Fruit fly (Drosophila melanogaster): ENCODE data around the gene Ccm3.

Ccm3 gene

DNA sequence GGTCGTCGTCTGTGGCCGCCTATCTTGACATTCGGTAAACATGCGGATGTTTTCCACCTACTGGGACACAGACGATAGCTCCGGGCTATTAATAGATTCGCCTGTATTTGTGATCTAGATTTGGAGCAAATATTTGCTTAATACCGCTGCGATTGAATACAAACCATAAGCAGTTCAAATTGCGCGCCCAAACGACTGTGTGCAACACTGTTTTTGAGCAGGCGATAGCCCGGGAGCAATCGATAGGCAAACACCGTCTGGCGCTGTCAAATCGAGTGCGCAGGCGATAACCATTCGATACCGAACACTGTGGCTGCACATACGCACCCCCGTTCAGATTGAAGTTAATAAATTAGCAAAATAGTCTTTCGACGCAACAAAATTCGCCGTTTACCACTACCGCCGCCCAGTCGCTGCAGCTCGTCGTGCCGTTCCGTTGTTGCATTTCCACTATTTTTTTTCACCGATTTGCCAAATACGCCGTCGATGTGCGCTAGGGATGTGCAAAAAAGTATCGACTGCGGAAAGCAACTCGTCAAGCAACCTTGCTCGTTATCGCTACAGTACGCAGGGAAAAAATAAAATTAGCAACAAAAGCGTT, 36.5 kb downstream of the Ccm3 start, which contains the start of gene Atx2 (continued):
- TF ChIP-seq CG14860 (GFP tag; IDR thresholded peaks at IDR 0.05; ENCODE audit: partially characterized antibody) (peak; percentile 97), Hr39 (optimal IDR thresholded peaks at IDR 0.05) (no peak), dimm (GFP tag; IDR thresholded peaks at IDR 0.05) (no peak), CG31224 (GFP tag; IDR thresholded peaks at IDR 0.05) (no peak), gce (GFP tag; IDR thresholded peaks at IDR 0.05) (no peak), CG6813 (GFP tag; optimal IDR thresholded peaks at IDR 0.05) (peak; percentile 20), CG4360 (GFP tag; IDR thresholded peaks at IDR 0.05) (no peak), ERR (GFP tag; optimal IDR thresholded peaks at IDR 0.05) (peak; percentile 40), CG17612 (GFP tag; IDR thresholded peaks at IDR 0.05) (no peak), CG16779 (GFP tag; IDR thresholded peaks at IDR 0.05) (no peak), z (GFP tag; IDR thresholded peaks at IDR 0.05) (no peak), Ada2b (GFP tag; IDR thresholded peaks at IDR 0.05) (no peak), Awh (GFP tag; IDR thresholded peaks at IDR 0.05) (no peak), pnt (GFP tag; optimal IDR thresholded peaks at IDR 0.05) (no peak), bab2 (GFP tag; optimal IDR thresholded peaks at IDR 0.05) (peak; percentile 24), lmd (GFP tag; IDR thresholded peaks at IDR 0.05) (no peak; the same call in 1 of the 2 replicates), CG12071 (GFP tag; optimal IDR thresholded peaks at IDR 0.05) (no peak), NK7.1 (GFP tag; optimal IDR thresholded peaks at IDR 0.05) (peak; percentile 1), seq (GFP tag; IDR thresholded peaks at IDR 0.05) (peak; percentile 45; the same call in 1 of the 2 replicates), bsh (GFP tag; optimal IDR thresholded peaks at IDR 0.05) (peak in 1 of 2 experiments; percentile 5), Vsx1 (GFP tag; optimal IDR thresholded peaks at IDR 0.05) (no peak), slp2 (GFP tag; optimal IDR thresholded peaks at IDR 0.05) (peak; percentile 5), amos (GFP tag; IDR thresholded peaks at IDR 0.05; ENCODE audit: partially characterized antibody) (peak; percentile 96), CG7271 (tag; optimal IDR thresholded peaks at IDR 0.05) (no peak), gfzf (GFP tag; optimal IDR thresholded peaks at IDR 0.05) (peak; percentile 21), tin (GFP tag; optimal IDR thresholded peaks at IDR 0.05) (peak; percentile 25), sima (GFP tag; optimal IDR thresholded peaks at IDR 0.05) (no peak), CG13424 (tag; optimal IDR thresholded peaks at IDR 0.05) (no peak), Hr3 (GFP tag; optimal IDR thresholded peaks at IDR 0.05) (no peak), lab (GFP tag; optimal IDR thresholded peaks at IDR 0.05) (peak; percentile 60), Ets65A (GFP tag) (peak; percentile 89), eve (GFP tag; optimal IDR thresholded peaks at IDR 0.05) (no peak), Poxn (GFP tag; IDR thresholded peaks at IDR 0.05) (no peak), p53 (GFP tag; optimal IDR thresholded peaks at IDR 0.05) (no peak), peb (GFP tag; IDR thresholded peaks at IDR 0.05) (no peak), caup (GFP tag; optimal IDR thresholded peaks at IDR 0.05; ENCODE audit: severe bottlenecking) (peak; percentile 55), sna (GFP tag; IDR thresholded peaks at IDR 0.05; ENCODE audit: partially characterized antibody) (peak; percentile 92), oc (tag; optimal IDR thresholded peaks at IDR 0.05) (no peak), chinmo (GFP tag; IDR thresholded peaks at IDR 0.05; ENCODE audit: partially characterized antibody) (peak; percentile 95), NC2β (GFP tag; optimal IDR thresholded peaks at IDR 0.05) (no peak), Tbp (GFP tag; optimal IDR thresholded peaks at IDR 0.05) (no peak), slbo (GFP tag; IDR thresholded peaks at IDR 0.05) (peak; percentile 66), Atf-2 (GFP tag; optimal IDR thresholded peaks at IDR 0.05) (peak; percentile 4), Hand (GFP tag; optimal IDR thresholded peaks at IDR 0.05) (no peak), CG10321 (GFP tag; IDR thresholded peaks at IDR 0.05) (no peak), CG11093 (GFP tag; IDR thresholded peaks at IDR 0.05) (no peak), slou (GFP tag; optimal IDR thresholded peaks at IDR 0.05) (no peak), CG34422 (GFP tag; IDR thresholded peaks at IDR 0.05) (no peak; the same call in 2 of the 3 replicates), Mad (GFP tag; optimal IDR thresholded peaks at IDR 0.05) (peak; percentile 53), CG4854 (GFP tag; optimal IDR thresholded peaks at IDR 0.05) (peak; percentile 24), CG2875 (GFP tag; optimal IDR thresholded peaks at IDR 0.05) (no peak)
